Worm (Caenorhabditis elegans): ENCODE measurements around the gene W08E12.8.
A peak's percentile ranks its signal among the peaks of the same experiment; 100 is the strongest.

Gene W08E12.8

DNA sequence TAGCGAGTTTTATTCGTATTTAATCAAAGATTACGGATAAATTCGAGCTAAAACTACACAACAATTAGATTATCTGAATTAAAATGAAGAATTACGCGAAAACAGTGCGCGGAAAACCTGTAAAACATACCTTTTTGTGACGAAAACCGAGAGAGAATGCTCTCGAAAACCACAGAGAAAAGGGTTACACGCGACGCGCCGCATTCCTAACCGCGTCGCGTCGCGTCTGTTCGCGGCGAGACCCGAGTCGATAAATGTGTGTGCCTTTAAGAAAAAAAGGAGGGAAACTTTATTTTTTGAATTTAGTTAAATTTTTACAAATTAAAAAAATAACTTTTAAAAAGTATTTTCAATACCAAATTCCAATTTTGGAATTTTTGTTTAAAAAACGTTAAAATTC lies 46.5 kb downstream of the W08E12.8 start, which contains the start of gene hrpa-1 (continued):
- TF ChIP-seq ama-1 (optimal IDR thresholded peaks at IDR 0.05) (peak; percentile 94), ceh-62 (tag; optimal IDR thresholded peaks at IDR 0.05) (no peak), hif-1 (tag; optimal IDR thresholded peaks at IDR 0.05) (peak in 1 of 2 experiments; percentile 64), lin-38 (GFP tag; IDR thresholded peaks at IDR 0.05) (peak; percentile 83), nhr-41 (GFP tag; IDR thresholded peaks at IDR 0.05) (no peak), Y105C5A.15 (GFP tag; IDR thresholded peaks at IDR 0.05) (no peak), ceh-44 (GFP tag; IDR thresholded peaks at IDR 0.05) (no peak), lin-13 (GFP tag; optimal IDR thresholded peaks at IDR 0.05) (peak; percentile 83), php-3 (GFP tag; IDR thresholded peaks at IDR 0.05) (no peak), ZK546.5 (tag; optimal IDR thresholded peaks at IDR 0.05) (peak in 1 of 2 experiments; percentile 39), nhr-25 (tag; optimal IDR thresholded peaks at IDR 0.05; ENCODE audit: borderline replicate concordance, insufficient read depth) (no peak), dmd-8 (GFP tag; IDR thresholded peaks at IDR 0.05) (no peak), unc-39 (tag; optimal IDR thresholded peaks at IDR 0.05) (no peak), tag-97 (GFP tag; IDR thresholded peaks at IDR 0.05) (no peak), lim-7 (GFP tag; IDR thresholded peaks at IDR 0.05) (no peak), snpc-1.2 (GFP tag; IDR thresholded peaks at IDR 0.05) (no peak), F26F4.8 (GFP tag; conservative IDR thresholded peaks at IDR 0.05) (no peak), zip-2 (tag; optimal IDR thresholded peaks at IDR 0.05) (peak; percentile 67), nhr-111 (GFP tag; optimal IDR thresholded peaks at IDR 0.05) (no peak), dve-1 (tag; optimal IDR thresholded peaks at IDR 0.05; ENCODE audit: insufficient read depth) (peak; percentile 85), aha-1 (tag) (peak; percentile 69), nhr-42 (GFP tag; IDR thresholded peaks at IDR 0.05) (no peak), ceh-20 (GFP tag; IDR thresholded peaks at IDR 0.05) (peak; percentile 66; the same call in 1 of the 2 replicates), hlh-30 (tag; optimal IDR thresholded peaks at IDR 0.05; ENCODE audit: insufficient read depth) (peak; percentile 87), T26A8.4 (GFP tag; IDR thresholded peaks at IDR 0.05) (peak; percentile 24), zag-1 (tag; optimal IDR thresholded peaks at IDR 0.05) (no peak), lin-29 (GFP tag; IDR thresholded peaks at IDR 0.05) (no peak), hlh-11 (tag; optimal IDR thresholded peaks at IDR 0.05) (peak; percentile 63), daf-19 (GFP tag; conservative IDR thresholded peaks at IDR 0.05) (no peak), unc-130 (GFP tag; optimal IDR thresholded peaks at IDR 0.05) (peak; percentile 26), ztf-7 (tag; optimal IDR thresholded peaks at IDR 0.05) (no peak), unc-62 (GFP tag; optimal IDR thresholded peaks at IDR 0.05 in 1 of 2) (no peak), unc-62 (tag; optimal IDR thresholded peaks at IDR 0.05) (no peak), set-16 (GFP tag; IDR thresholded peaks at IDR 0.05) (no peak), daf-8 (GFP tag; IDR thresholded peaks at IDR 0.05) (no peak), snpc-4 (tag; optimal IDR thresholded peaks at IDR 0.05) (peak; percentile 39), R02D3.7 (tag; optimal IDR thresholded peaks at IDR 0.05) (no peak), arid-1 (GFP tag; conservative IDR thresholded peaks at IDR 0.05) (peak; percentile 65), spr-1 (tag; optimal IDR thresholded peaks at IDR 0.05) (peak; percentile 61), F44E2.7 (GFP tag; IDR thresholded peaks at IDR 0.05) (no peak), mdl-1 (tag; optimal IDR thresholded peaks at IDR 0.05) (peak in 1 of 2 experiments; percentile 64)

DNA sequence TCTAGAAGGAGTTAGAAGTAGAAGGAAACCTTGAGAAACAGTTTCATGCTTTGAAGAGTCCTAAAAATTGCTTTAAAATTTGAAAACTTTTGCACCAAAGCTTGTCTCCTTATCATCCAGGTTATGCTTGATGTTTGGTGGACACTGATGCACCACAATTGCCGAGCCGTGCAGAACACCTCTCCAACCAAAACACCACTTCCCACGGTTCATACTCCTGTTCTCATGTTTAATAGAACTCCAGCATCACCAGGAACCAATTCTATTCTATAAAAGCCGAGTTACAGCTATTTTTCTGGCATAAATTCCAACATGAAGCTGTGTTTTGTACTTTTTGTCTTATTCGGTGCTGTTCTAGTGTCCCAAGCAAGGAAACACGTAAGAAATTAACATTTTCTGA lies 49.0 kb downstream of the W08E12.8 start, which contains the start of gene F42A6.2:
F42A6.2 (plus strand) TSS at position 301 of the 400 bp plus-strand sequence.
- TF ChIP-seq aha-1 (tag): peak; percentile 18
- TF ChIP-seq egl-27 (tag; optimal IDR thresholded peaks at IDR 0.05): no peak
- TF ChIP-seq arid-1 (GFP tag; conservative IDR thresholded peaks at IDR 0.05): no peak
- no peak for TF ChIP-seq php-3 (GFP tag; IDR thresholded peaks at IDR 0.05)
